Comparison of ENCODE assay signal across 2 worm cellular contexts in genomic region chrX:7452606-7453005, ce11.
TF ChIP-seq lines count a peak whose summit lies in the region.

No protein-coding gene starts in this region.

TF ChIP-seq in whole organism, midembryonic, 9 proteins besides CTCF, POLR2A, EP300 and RAD21:
- TF ChIP-seq ztf-29 (GFP tag; IDR thresholded peaks at IDR 0.05; lab: Robert Waterston, UW) = no peak
- 0 out of 2 replicates have a peak, but pooled peaks have one; percentile 53 for TF ChIP-seq tab-1 (GFP tag; IDR thresholded peaks at IDR 0.05; lab: Robert Waterston, UW)

TF ChIP-seq in whole organism, mixed stage, embryonic, 35 proteins besides CTCF, POLR2A, EP300 and RAD21:
- TF ChIP-seq ceh-83 (GFP tag; optimal IDR thresholded peaks at IDR 0.05; lab: Kevin White, UChicago) (no peak), ces-1 (GFP tag; optimal IDR thresholded peaks at IDR 0.05; lab: Kevin White, UChicago) (no peak), nhr-2 (tag; optimal IDR thresholded peaks at IDR 0.05; lab: Kevin White, UChicago) (peak; percentile 79), mep-1 (tag; optimal IDR thresholded peaks at IDR 0.05; lab: Kevin White, UChicago) (no peak), hlh-1 (tag; optimal IDR thresholded peaks at IDR 0.05; lab: Kevin White, UChicago) (no peak), unc-62 (GFP tag; optimal IDR thresholded peaks at IDR 0.05; lab: Kevin White, UChicago) (no peak), mls-2 (tag; optimal IDR thresholded peaks at IDR 0.05; lab: Kevin White, UChicago) (no peak), ceh-39 (tag; optimal IDR thresholded peaks at IDR 0.05; lab: Kevin White, UChicago) (no peak), cnd-1 (tag; optimal IDR thresholded peaks at IDR 0.05; lab: Kevin White, UChicago) (peak; percentile 5), snpc-4 (tag; optimal IDR thresholded peaks at IDR 0.05; lab: Kevin White, UChicago) (no peak), M03D4.4 (tag; optimal IDR thresholded peaks at IDR 0.05; lab: Kevin White, UChicago) (no peak), zip-8 (tag; optimal IDR thresholded peaks at IDR 0.05; lab: Kevin White, UChicago) (peak; percentile 66)
